Worm (Caenorhabditis elegans) whole organism, late embryonic: ENCODE data around the gene C05B5.11.

Experiments
- F13H6.1 ChIP-seq: sonication (generic microtip); optimal IDR thresholded peaks from 2 replicates; lab custom pipeline; 2016; ENCODE audit warnings: missing genetic modification characterization, missing compliant biosample characterization
- T23F11.4 ChIP-seq: fragments of 200-800 bp; sonication (Bioruptor generic); optimal IDR thresholded peaks from 2 replicates; lab custom pipeline; 2018; ENCODE audit warnings: mild to moderate bottlenecking, missing genetic modification characterization, missing compliant biosample characterization
- ahr-1 ChIP-seq: sonication (generic microtip); optimal IDR thresholded peaks from 2 replicates; lab custom pipeline; 2016; ENCODE audit warnings: missing genetic modification characterization, missing compliant biosample characterization
- ceh-18 ChIP-seq: sonication (generic microtip); optimal IDR thresholded peaks from 2 replicates; lab custom pipeline; 2016; ENCODE audit warnings: missing genetic modification characterization, missing compliant biosample characterization
- ceh-19 ChIP-seq: fragments of 200-800 bp; sonication (Bioruptor generic); optimal IDR thresholded peaks from 2 replicates; lab custom pipeline; 2018; ENCODE audit warnings: mild to moderate bottlenecking, missing genetic modification characterization, missing compliant biosample characterization
- ceh-22 ChIP-seq: sonication (generic microtip); optimal IDR thresholded peaks from 2 replicates; lab custom pipeline; 2017; ENCODE audit warnings: missing biosample characterization, missing genetic modification characterization
- ceh-24 ChIP-seq: sonication (generic microtip); optimal IDR thresholded peaks from 2 replicates; lab custom pipeline; 2016; ENCODE audit warnings: mild to moderate bottlenecking, missing genetic modification characterization, missing compliant biosample characterization
- ceh-34 ChIP-seq: sonication (generic microtip); optimal IDR thresholded peaks from 2 replicates; lab custom pipeline; 2016; ENCODE audit warnings: mild to moderate bottlenecking, missing genetic modification characterization, missing compliant biosample characterization
- ceh-48 ChIP-seq: sonication (generic microtip); optimal IDR thresholded peaks from 2 replicates; lab custom pipeline; 2016; ENCODE audit warnings: missing genetic modification characterization, inconsistent platforms, missing compliant biosample characterization
- ceh-6 ChIP-seq: fragments of 200-800 bp; sonication (Bioruptor generic); optimal IDR thresholded peaks from 2 replicates; lab custom pipeline; 2018; ENCODE audit warnings: mild to moderate bottlenecking, missing genetic modification characterization, missing compliant biosample characterization
- ceh-9 ChIP-seq: sonication (generic microtip); optimal IDR thresholded peaks from 2 replicates; lab custom pipeline; 2016; ENCODE audit warnings: mild to moderate bottlenecking, missing genetic modification characterization, inconsistent platforms, missing compliant biosample characterization
- dmd-4 ChIP-seq: sonication (generic microtip); optimal IDR thresholded peaks from 2 replicates; lab custom pipeline; 2016; ENCODE audit warnings: borderline replicate concordance, missing genetic modification characterization, missing compliant biosample characterization
- dve-1 ChIP-seq: sonication (generic microtip); optimal IDR thresholded peaks from 2 replicates; lab custom pipeline; 2017; ENCODE audit warnings: antibody characterized with exemption, mild to moderate bottlenecking, missing genetic modification characterization, missing compliant biosample characterization
- elt-4 ChIP-seq: sonication (generic microtip); optimal IDR thresholded peaks from 2 replicates; lab custom pipeline; 2016; ENCODE audit warnings: missing genetic modification characterization, missing compliant biosample characterization
- fax-1 ChIP-seq: sonication (generic microtip); optimal IDR thresholded peaks from 2 replicates; lab custom pipeline; 2016; ENCODE audit warnings: missing genotype, missing genetic modification characterization, missing compliant biosample characterization
- fkh-10 ChIP-seq: fragments of 150-350 bp; optimal IDR thresholded peaks from 2 replicates; lab custom pipeline; 2014; ENCODE audit warnings: missing biosample characterization, missing genetic modification reagents, missing genetic modification characterization
- hlh-13 ChIP-seq: fragments of 200-800 bp; sonication (Bioruptor generic); optimal IDR thresholded peaks from 2 replicates; lab custom pipeline; 2018; ENCODE audit warnings: mild to moderate bottlenecking, missing genetic modification characterization, missing compliant biosample characterization
- hlh-15 ChIP-seq: sonication (generic microtip); optimal IDR thresholded peaks from 2 replicates; lab custom pipeline; 2016; ENCODE audit warnings: missing genetic modification characterization, missing compliant biosample characterization
- hlh-30 ChIP-seq: sonication (generic microtip); optimal IDR thresholded peaks from 2 replicates; lab custom pipeline; 2017; ENCODE audit warnings: antibody characterized with exemption, missing genetic modification characterization, missing compliant biosample characterization; ENCODE audit not compliant: insufficient read depth
- hlh-8 ChIP-seq: sonication (generic microtip); optimal IDR thresholded peaks from 2 replicates; lab custom pipeline; 2016; ENCODE audit warnings: missing genotype, missing genetic modification characterization, missing compliant biosample characterization
- nfya-1 ChIP-seq: sonication (generic microtip); optimal IDR thresholded peaks from 2 replicates; lab custom pipeline; 2017; ENCODE audit warnings: missing genetic modification characterization, mild to moderate bottlenecking, missing compliant biosample characterization, antibody characterized with exemption, moderate library complexity
- nhr-11 ChIP-seq: fragments of 150-350 bp; optimal IDR thresholded peaks from 2 replicates; lab custom pipeline; 2014; ENCODE audit warnings: missing biosample characterization, missing genetic modification characterization
- nhr-232 ChIP-seq: sonication (generic microtip); optimal IDR thresholded peaks from 2 replicates; lab custom pipeline; 2016; ENCODE audit warnings: missing genetic modification characterization, missing compliant biosample characterization
- npax-4 ChIP-seq: sonication (generic microtip); optimal IDR thresholded peaks from 2 replicates; lab custom pipeline; 2016; ENCODE audit warnings: missing genetic modification characterization, missing compliant biosample characterization
- pag-3 ChIP-seq: sonication (generic microtip); optimal IDR thresholded peaks from 2 replicates; lab custom pipeline; 2016; ENCODE audit warnings: missing compliant biosample characterization, missing genetic modification characterization, borderline replicate concordance
- pha-2 ChIP-seq: sonication (generic microtip); optimal IDR thresholded peaks from 2 replicates; lab custom pipeline; 2017; ENCODE audit warnings: mild to moderate bottlenecking, missing genetic modification characterization, missing compliant biosample characterization
- pha-4 ChIP-seq: fragments of 150-350 bp; optimal IDR thresholded peaks from 2 replicates; lab custom pipeline; 2018; ENCODE audit warnings: missing biosample characterization, missing genetic modification reagents, missing genetic modification characterization
- ref-2 ChIP-seq: sonication (generic microtip); optimal IDR thresholded peaks from 2 replicates; lab custom pipeline; 2016; ENCODE audit warnings: missing genetic modification characterization, missing compliant biosample characterization
- syd-9 ChIP-seq: sonication (generic microtip); optimal IDR thresholded peaks from 2 replicates; lab custom pipeline; 2016; ENCODE audit warnings: mild to moderate bottlenecking, missing genetic modification characterization, moderate library complexity, missing compliant biosample characterization
- tbx-2 ChIP-seq: sonication (generic microtip); optimal IDR thresholded peaks from 2 replicates; lab custom pipeline; 2016; ENCODE audit warnings: missing genetic modification characterization, missing compliant biosample characterization
- unc-3 ChIP-seq, 2 experiments: fragments of 200-800 bp in 1 of 2; sonication (Bioruptor generic) in 1 of 2; sonication (generic microtip) in 1 of 2; conservative IDR thresholded peaks in 1 of 2; optimal IDR thresholded peaks in 1 of 2; 2 replicates each; pipeline versions ENCODE4 v1.3.6 to Lab custom; 2016 to 2022; ENCODE audit warnings: missing compliant biosample characterization in 2 of 2, missing genetic modification characterization in 2 of 2, missing genetic modification reagents in 1 of 2
- unc-55 ChIP-seq: sonication (generic microtip); optimal IDR thresholded peaks from 2 replicates; lab custom pipeline; 2017; ENCODE audit warnings: missing biosample characterization, missing genetic modification reagents, missing genetic modification characterization
- unc-86 ChIP-seq: sonication (generic microtip); optimal IDR thresholded peaks from 2 replicates; lab custom pipeline; 2016; ENCODE audit warnings: missing genetic modification characterization, missing compliant biosample characterization
- zip-5 ChIP-seq: sonication (generic microtip); optimal IDR thresholded peaks from 2 replicates; lab custom pipeline; 2016; ENCODE audit warnings: missing genetic modification characterization, missing compliant biosample characterization
- ztf-16 ChIP-seq: sonication (generic microtip); optimal IDR thresholded peaks from 2 replicates; lab custom pipeline; 2017; ENCODE audit warnings: missing genetic modification characterization, missing compliant biosample characterization

The C05B5.11 gene

DNA sequence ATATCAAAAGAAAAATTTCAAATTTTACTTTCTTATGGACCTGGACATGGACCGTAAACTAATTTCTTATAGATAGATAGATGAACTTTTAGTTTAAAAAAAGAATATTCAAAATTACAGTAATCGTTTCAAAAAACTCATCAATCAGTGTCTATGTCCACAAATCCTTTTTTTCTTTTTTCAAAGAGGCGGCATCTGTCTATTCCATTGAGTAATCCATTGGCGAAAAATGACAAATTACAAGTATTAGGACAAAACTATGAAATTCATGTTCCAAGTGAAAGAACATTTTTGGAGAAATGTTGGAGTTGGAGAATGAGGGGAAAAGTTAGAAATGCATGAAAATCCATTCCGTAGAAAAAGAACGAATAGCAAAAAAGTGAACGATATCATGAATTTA is 18.8 kb upstream of the C05B5.11 start:
- TF ChIP-seq T23F11.4 (GFP tag; lab: Kevin White, UChicago) (no peak), ceh-48 (no peak), syd-9 (tag; lab: Kevin White, UChicago) (no peak), nfya-1 (tag; lab: Kevin White, UChicago) (no peak)

DNA sequence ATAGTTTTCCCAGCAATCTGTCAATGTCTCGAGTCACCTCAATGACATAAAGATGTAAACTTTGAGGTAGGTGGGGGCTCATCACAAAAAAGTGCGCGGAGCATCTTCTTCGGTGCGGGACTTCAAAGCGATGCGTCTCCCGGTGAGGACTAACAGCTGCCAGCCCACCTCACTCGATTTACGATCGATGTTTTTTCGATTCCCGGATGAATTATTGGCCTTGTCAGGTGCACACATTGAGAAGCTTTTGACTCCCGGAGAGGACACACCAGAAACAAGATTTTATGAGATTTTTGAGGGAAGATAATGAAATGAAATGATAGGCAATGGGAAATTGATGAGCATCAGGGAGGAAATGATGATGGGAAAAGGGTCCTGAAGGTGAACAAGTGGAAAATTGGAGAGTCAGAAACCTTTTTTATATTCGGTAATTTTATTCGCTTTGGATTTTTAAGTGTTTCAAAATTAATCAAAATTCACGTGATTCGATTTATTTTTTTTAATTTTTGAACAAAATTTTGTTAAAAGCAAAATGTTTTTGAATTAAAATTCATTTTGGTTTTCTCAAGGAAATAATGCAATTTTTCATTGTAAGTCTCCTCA is 17.4 kb upstream of the C05B5.11 start, which contains the start of gene C05B5.12:
Gene C05B5.12, plus strand, starts transcription at position 553 of the 603 bp plus-strand sequence.
- TF ChIP-seq F13H6.1 (no peak), hlh-13 (no peak), nhr-11 (tag; lab: Kevin White, UChicago) (no peak), unc-55 (peak; percentile 87), ref-2 (tag; lab: Kevin White, UChicago) (no peak), ahr-1 (tag; lab: Kevin White, UChicago) (no peak), ceh-18 (tag; lab: Kevin White, UChicago) (peak; percentile 10), fax-1 (tag; lab: Kevin White, UChicago) (no peak), hlh-15 (no peak), pha-4 (tag; lab: Kevin White, UChicago) (no peak)

ce11 chrIII:9988352-9988751 is 16.0 kb upstream of the C05B5.11 start, which contains the start of gene C05B5.1:
TSS of gene C05B5.1 (minus strand) at chrIII:9988452.
- no peak for TF ChIP-seq ztf-16 (tag; lab: Kevin White, UChicago)
- no peak for TF ChIP-seq ceh-9 (tag; lab: Kevin White, UChicago)
- no peak for TF ChIP-seq hlh-15
- no peak for TF ChIP-seq unc-86
- no peak for TF ChIP-seq hlh-8 (tag; lab: Kevin White, UChicago)
- no peak for TF ChIP-seq npax-4 (tag; lab: Kevin White, UChicago)
- TF ChIP-seq unc-3 (GFP tag; conservative IDR thresholded peaks at IDR 0.05; lab: Robert Waterston, UW), result no peak
- no peak for TF ChIP-seq unc-3 (tag; optimal IDR thresholded peaks at IDR 0.05; lab: Kevin White, UChicago)
- TF ChIP-seq ceh-34, result no peak
- TF ChIP-seq fkh-10 (GFP tag; lab: Kevin White, UChicago), result no peak
- no peak for TF ChIP-seq ceh-24 (tag; lab: Kevin White, UChicago)
- TF ChIP-seq dmd-4 (tag; lab: Kevin White, UChicago), result no peak
- no peak for TF ChIP-seq zip-5 (tag; lab: Kevin White, UChicago)
- TF ChIP-seq hlh-30, result no peak
- TF ChIP-seq dve-1 (tag; lab: Kevin White, UChicago), result no peak

- TF ChIP-seq ceh-19 (no peak), unc-55 (no peak), dmd-4 (tag; lab: Kevin White, UChicago) (no peak), ceh-24 (tag; lab: Kevin White, UChicago) (no peak), unc-86 (no peak), tbx-2 (no peak), T23F11.4 (GFP tag; lab: Kevin White, UChicago) (no peak), ztf-16 (tag; lab: Kevin White, UChicago) (no peak), hlh-8 (tag; lab: Kevin White, UChicago) (no peak), pha-2 (tag; lab: Kevin White, UChicago) (no peak), nhr-232 (no peak), ceh-22 (tag; lab: Kevin White, UChicago) (no peak), elt-4 (no peak), unc-3 (GFP tag; conservative IDR thresholded peaks at IDR 0.05; lab: Robert Waterston, UW) (no peak), unc-3 (tag; optimal IDR thresholded peaks at IDR 0.05; lab: Kevin White, UChicago) (no peak), ceh-6 (GFP tag; lab: Kevin White, UChicago) (no peak), pag-3 (tag; lab: Kevin White, UChicago) (no peak)
Measured at ce11 chrIII:9991324-9991723, 13.0 kb upstream of the C05B5.11 start.
